Fruit fly (Drosophila melanogaster) whole organism, wandering third instar larva: ENCODE measurements around the gene SH3PX1.

Experiments used
- CG32264 ChIP-seq: fragments of 200-800 bp; sonication (Bioruptor generic); optimal IDR thresholded peaks from 2 replicates; lab custom pipeline; 2016; ENCODE audit warnings: missing biosample characterization, missing genetic modification characterization
- CG9705 ChIP-seq: fragments of 200-800 bp; sonication (Bioruptor generic); optimal IDR thresholded peaks from 2 replicates; lab custom pipeline; 2018; ENCODE audit warnings: missing biosample characterization, mild to moderate bottlenecking, missing genetic modification characterization
- CrebA ChIP-seq: fragments of 200-800 bp; sonication (Bioruptor generic); optimal IDR thresholded peaks from 2 replicates; lab custom pipeline; 2016; ENCODE audit warnings: missing biosample characterization, mild to moderate bottlenecking, missing genetic modification characterization, borderline replicate concordance
- Dfd ChIP-seq: fragments of >200 bp; optimal IDR thresholded peaks from 2 replicates; lab custom pipeline; 2017; ENCODE audit warnings: missing biosample characterization, missing genetic modification characterization
- Dif ChIP-seq: fragments of 200-275, 200-300 bp; sonication (Bioruptor generic); optimal IDR thresholded peaks from 2 replicates; lab custom pipeline; 2018; ENCODE audit warnings: missing biosample characterization, missing genetic modification characterization; ENCODE audit not compliant: partially characterized antibody
- GATAd ChIP-seq: sonication (Bioruptor generic); optimal IDR thresholded peaks from 2 replicates; lab custom pipeline; 2016; ENCODE audit warnings: missing biosample characterization, missing genetic modification characterization
- HLH106 ChIP-seq: fragments of 200-800 bp; optimal IDR thresholded peaks from 3 replicates; lab custom pipeline; 2019; ENCODE audit warnings: missing biosample characterization, mild to moderate bottlenecking, missing genetic modification characterization, moderate library complexity
- Hnf4 ChIP-seq: fragments of 200-800 bp; sonication (Bioruptor generic); optimal IDR thresholded peaks from 2 replicates; lab custom pipeline; 2016; ENCODE audit warnings: missing biosample characterization, mild to moderate bottlenecking, missing genetic modification characterization
- Hr83 ChIP-seq: fragments of 200-300 bp; sonication (Bioruptor generic); optimal IDR thresholded peaks from 2 replicates; lab custom pipeline; 2016; ENCODE audit warnings: missing biosample characterization, mild to moderate bottlenecking, missing genetic modification characterization, moderate library complexity; ENCODE audit not compliant: poor library complexity, severe bottlenecking
- Jra ChIP-seq: sonication (Bioruptor generic); optimal IDR thresholded peaks from 2 replicates; lab custom pipeline; 2016; ENCODE audit warnings: missing biosample characterization, missing genetic modification characterization
- Mio ChIP-seq: sonication (Bioruptor generic); optimal IDR thresholded peaks from 2 replicates; lab custom pipeline; 2016; ENCODE audit warnings: missing biosample characterization, missing genetic modification characterization
- Myc ChIP-seq: fragments of >200 bp; optimal IDR thresholded peaks from 2 replicates; lab custom pipeline; 2017
- OdsH ChIP-seq: fragments of 200-800 bp; sonication (Bioruptor generic); optimal IDR thresholded peaks from 2 replicates; lab custom pipeline; 2016; ENCODE audit warnings: missing biosample characterization, mild to moderate bottlenecking, missing genetic modification characterization
- Rel ChIP-seq, 2 experiments: fragments of 200-800 bp; sonication (Bioruptor generic) in 1 of 2; optimal IDR thresholded peaks; 2 replicates in 1 of 2; 3 replicates in 1 of 2; lab custom pipeline; 2016 to 2019; ENCODE audit warnings: mild to moderate bottlenecking in 2 of 2, missing biosample characterization in 2 of 2, missing genetic modification characterization in 2 of 2, moderate library complexity in 1 of 2
- Sp1 ChIP-seq: fragments of 200-800 bp; sonication (Bioruptor generic); optimal IDR thresholded peaks from 3 replicates; lab custom pipeline; 2019; ENCODE audit warnings: missing biosample characterization, mild to moderate bottlenecking, missing genetic modification characterization, moderate library complexity
- Vsx2 ChIP-seq: fragments of 200-300, 225-300 bp; sonication (Bioruptor generic); optimal IDR thresholded peaks from 2 replicates; lab custom pipeline; 2018; ENCODE audit warnings: missing biosample characterization, missing genetic modification characterization; ENCODE audit not compliant: partially characterized antibody
- br ChIP-seq: fragments of 200-800 bp; sonication (Bioruptor generic); optimal IDR thresholded peaks from 2 replicates; lab custom pipeline; 2016; ENCODE audit warnings: missing biosample characterization, missing genetic modification characterization
- brk ChIP-seq: fragments of 200-800 bp; sonication (Bioruptor generic); optimal IDR thresholded peaks from 2 replicates; lab custom pipeline; 2016; ENCODE audit warnings: missing biosample characterization, mild to moderate bottlenecking, missing genetic modification characterization
- dl ChIP-seq, 2 experiments: fragments of 175-275, 200-275 bp in 1 of 2; fragments of 200-275 bp in 1 of 2; sonication (Bioruptor generic); optimal IDR thresholded peaks; lab custom pipeline; 2018; ENCODE audit warnings: mild to moderate bottlenecking in 2 of 2, missing biosample characterization in 2 of 2, missing genetic modification characterization in 2 of 2, moderate library complexity in 2 of 2; ENCODE audit not compliant: partially characterized antibody in 2 of 2, insufficient read depth in 1 of 2
- dmrt93B ChIP-seq: fragments of 200-800 bp; sonication (Bioruptor generic); optimal IDR thresholded peaks from 2 replicates; lab custom pipeline; 2018; ENCODE audit warnings: missing biosample characterization, mild to moderate bottlenecking, missing genetic modification characterization
- dsf ChIP-seq: sonication (Bioruptor generic); optimal IDR thresholded peaks from 2 replicates; lab custom pipeline; 2016; ENCODE audit warnings: missing biosample characterization, missing genetic modification characterization, borderline replicate concordance
- ey ChIP-seq: fragments of 200-800 bp; sonication (Bioruptor generic); optimal IDR thresholded peaks from 2 replicates; lab custom pipeline; 2016; ENCODE audit warnings: missing biosample characterization, missing genetic modification characterization
- foxo ChIP-seq, 2 experiments: fragments of 200-800 bp; sonication (Bioruptor generic); optimal IDR thresholded peaks; 2 replicates in 1 of 2; 3 replicates in 1 of 2; lab custom pipeline; 2016 to 2017; ENCODE audit warnings: missing biosample characterization in 2 of 2, missing genetic modification characterization in 2 of 2
- fru ChIP-seq: fragments of 200-800 bp; sonication (Bioruptor generic); optimal IDR thresholded peaks from 3 replicates; lab custom pipeline; 2016; ENCODE audit warnings: missing biosample characterization, mild to moderate bottlenecking, missing genetic modification characterization
- h ChIP-seq: fragments of 200-800 bp; sonication (Bioruptor generic); optimal IDR thresholded peaks from 3 replicates; lab custom pipeline; 2016; ENCODE audit warnings: missing biosample characterization, mild to moderate bottlenecking, missing genetic modification characterization
- jim ChIP-seq: fragments of 175-275, 200-325 bp; sonication (Bioruptor generic); optimal IDR thresholded peaks from 2 replicates; lab custom pipeline; 2016; ENCODE audit warnings: missing biosample characterization, mild to moderate bottlenecking, missing genetic modification characterization
- lola ChIP-seq: fragments of >200 bp; optimal IDR thresholded peaks from 2 replicates; lab custom pipeline; 2017; ENCODE audit warnings: missing biosample characterization, missing genetic modification characterization
- pan ChIP-seq: fragments of >200 bp; optimal IDR thresholded peaks from 2 replicates; lab custom pipeline; 2017
- psq ChIP-seq: fragments of 200-800 bp; sonication (Bioruptor generic); optimal IDR thresholded peaks from 3 replicates; lab custom pipeline; 2017; ENCODE audit warnings: missing biosample characterization, mild to moderate bottlenecking, missing genetic modification characterization, moderate library complexity
- sage ChIP-seq: fragments of 200-800 bp; sonication (Bioruptor generic); optimal IDR thresholded peaks from 2 replicates; lab custom pipeline; 2016; ENCODE audit warnings: missing biosample characterization, mild to moderate bottlenecking, missing genetic modification characterization
- sv ChIP-seq: fragments of 200-800 bp; sonication (Bioruptor generic); optimal IDR thresholded peaks from 3 replicates; lab custom pipeline; 2016; ENCODE audit warnings: missing biosample characterization, missing genetic modification characterization
- tai ChIP-seq: sonication (Bioruptor generic); optimal IDR thresholded peaks from 2 replicates; lab custom pipeline; 2016; ENCODE audit warnings: missing biosample characterization, missing genetic modification characterization
- usp ChIP-seq: fragments of >200 bp; optimal IDR thresholded peaks from 2 replicates; lab custom pipeline; 2017; ENCODE audit warnings: missing biosample characterization, missing genetic modification characterization
- woc ChIP-seq: sonication (Bioruptor generic); optimal IDR thresholded peaks from 2 replicates; lab custom pipeline; 2016; ENCODE audit warnings: missing biosample characterization, mild to moderate bottlenecking, missing genetic modification characterization

SH3PX1 gene

DNA sequence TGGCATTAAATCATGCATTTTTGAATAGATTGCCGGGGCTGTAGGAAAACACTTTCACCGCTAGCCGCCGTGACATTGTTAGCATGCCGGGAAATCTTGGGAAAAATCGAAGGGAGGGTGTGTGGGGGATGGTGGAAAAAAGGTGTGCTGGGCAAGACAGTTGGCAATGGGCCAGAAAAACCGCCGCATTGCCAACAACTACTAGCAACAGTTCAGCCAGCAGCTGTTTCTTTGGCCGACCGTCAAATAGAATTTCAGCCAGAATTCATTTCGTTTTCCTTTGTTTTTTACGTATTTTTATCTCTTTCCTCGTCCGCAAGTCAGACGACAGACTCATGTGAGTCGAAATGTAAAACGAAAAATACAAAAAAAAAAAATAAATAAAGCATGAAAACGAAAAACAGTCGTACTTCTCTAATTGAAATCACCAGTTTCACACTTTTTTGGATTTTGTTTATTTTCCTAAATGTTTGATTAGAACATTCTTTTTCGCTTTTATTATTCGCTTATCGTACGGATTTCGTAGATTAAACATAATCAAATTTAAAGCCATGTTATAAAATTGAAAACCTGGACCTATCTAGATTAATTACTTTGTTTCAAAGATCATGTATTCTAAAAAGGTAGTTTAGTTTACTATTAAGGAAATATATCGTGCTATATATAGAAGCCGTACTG, 22.7 kb downstream of the SH3PX1 start (continued):
- TF ChIP-seq sv: no peak
- TF ChIP-seq Mio (GFP tag; lab: Kevin White, UChicago): no peak
- no peak for TF ChIP-seq Myc
- no peak for TF ChIP-seq CG9705 (GFP tag; lab: Kevin White, UChicago)

DNA sequence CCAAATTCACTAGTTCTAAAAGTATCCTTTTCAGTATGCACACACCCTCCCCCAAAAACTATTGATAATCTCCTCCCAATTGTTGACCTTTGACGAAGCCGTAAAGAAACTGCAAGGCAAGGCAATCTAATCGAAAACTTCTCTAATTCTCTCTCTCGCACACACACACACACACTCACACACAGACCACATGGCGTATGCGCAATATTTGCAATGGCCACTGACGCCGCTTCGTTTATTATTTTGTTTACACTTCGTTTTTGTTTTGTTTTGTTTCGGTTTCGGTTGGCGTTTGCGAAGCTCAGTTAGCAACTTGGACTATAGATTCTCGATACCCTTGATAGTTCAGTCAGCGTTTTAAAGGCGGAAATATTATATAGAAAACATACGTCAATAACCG, 23.8 kb downstream of the SH3PX1 start:
- TF ChIP-seq Vsx2 (no peak), br (no peak), dmrt93B (GFP tag; lab: Kevin White, UChicago) (no peak), jim (GFP tag; lab: Kevin White, UChicago) (no peak), Dfd (GFP tag; lab: Kevin White, UChicago) (peak; percentile 10)

DNA sequence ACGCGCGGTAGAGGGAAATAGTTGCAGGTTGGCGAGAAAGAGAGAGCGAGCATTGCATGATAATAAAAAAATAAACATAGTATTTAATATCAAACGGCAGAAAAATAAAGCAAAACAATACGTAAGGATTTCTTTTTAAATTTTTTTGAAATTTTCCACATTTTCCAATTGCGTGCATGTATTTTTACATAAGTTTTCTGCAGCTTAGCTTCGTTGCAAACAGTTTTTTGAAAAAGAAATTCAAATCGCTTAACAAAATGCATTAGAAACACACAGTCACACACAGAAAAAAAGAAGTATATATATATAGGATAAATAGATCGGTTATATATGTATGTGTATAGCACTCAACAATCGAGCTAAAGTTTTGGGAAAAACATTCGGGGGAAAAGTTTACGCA, 25.0 kb downstream of the SH3PX1 start:
- no peak for TF ChIP-seq dsf (GFP tag; lab: Kevin White, UChicago)
- TF ChIP-seq CG9705 (GFP tag; lab: Kevin White, UChicago): no peak
- TF ChIP-seq GATAd (GFP tag; lab: Kevin White, UChicago): no peak
- no peak for TF ChIP-seq h (GFP tag; lab: Kevin White, UChicago)
- TF ChIP-seq jim (GFP tag; lab: Kevin White, UChicago): no peak
- no peak for TF ChIP-seq pan (lab: Kevin White, UChicago)
- TF ChIP-seq ey (GFP tag; lab: Kevin White, UChicago): no peak
- no peak for TF ChIP-seq woc
- no peak for TF ChIP-seq CrebA
- no peak for TF ChIP-seq sv
- TF ChIP-seq HLH106: no peak
- TF ChIP-seq usp (GFP tag; lab: Kevin White, UChicago): no peak
- TF ChIP-seq CG32264 (GFP tag; lab: Kevin White, UChicago): no peak
- TF ChIP-seq Vsx2: no peak
- TF ChIP-seq Sp1 (GFP tag; lab: Kevin White, UChicago): no peak
- no peak for TF ChIP-seq brk
- TF ChIP-seq Rel (GFP tag; optimal IDR thresholded peaks at IDR 0.05; lab: Kevin White, UChicago): no peak
- TF ChIP-seq Rel (tag; optimal IDR thresholded peaks at IDR 0.05; lab: Kevin White, UChicago): no peak
- TF ChIP-seq foxo (GFP tag; optimal IDR thresholded peaks at IDR 0.05; lab: Kevin White, UChicago): no peak
- TF ChIP-seq OdsH (GFP tag; lab: Kevin White, UChicago): no peak

DNA sequence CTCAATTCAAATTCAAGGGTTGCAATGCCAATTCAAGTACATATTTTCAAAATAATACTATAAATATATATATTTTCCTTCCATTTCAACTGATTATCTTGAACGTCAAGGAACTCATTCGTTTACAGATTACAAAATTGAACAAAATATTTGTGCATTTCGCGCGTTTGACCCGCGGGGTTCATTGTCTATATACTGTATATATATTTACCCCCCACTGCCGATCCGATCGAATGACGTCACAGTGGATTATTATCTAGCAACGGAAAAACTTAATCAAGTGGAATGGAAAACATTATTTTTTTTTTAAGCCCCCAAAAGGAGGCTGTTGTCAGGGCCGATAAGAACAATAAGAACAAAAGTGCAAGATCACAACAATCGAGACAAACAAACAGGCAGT, 26.1 kb downstream of the SH3PX1 start:
- TF ChIP-seq Hnf4 (GFP tag; lab: Kevin White, UChicago): no peak

DNA sequence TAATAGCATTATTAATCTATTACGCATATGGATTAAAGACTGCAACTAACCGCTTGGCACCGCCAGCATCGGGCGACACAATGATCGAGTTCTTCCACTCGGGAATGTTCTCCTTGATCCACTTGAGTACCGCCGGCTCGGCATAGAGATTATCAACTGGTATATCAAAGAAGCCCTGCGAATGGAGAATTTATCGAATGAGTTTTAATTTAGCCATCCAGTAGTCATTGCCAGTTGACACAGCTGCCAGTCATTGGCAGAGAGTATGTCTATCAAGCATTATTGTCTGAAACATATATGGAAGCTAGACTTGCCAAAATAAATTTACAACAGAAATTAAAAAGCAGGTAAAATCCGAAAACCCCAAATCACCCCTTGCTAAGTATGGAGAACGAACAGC, 28.8 kb downstream of the SH3PX1 start, which contains the start of gene CG16719:
Gene CG16719, plus strand, starts transcription at position 301 of the 400 bp plus-strand sequence.
- no peak for TF ChIP-seq Vsx2
- TF ChIP-seq brk: no peak
- no peak for TF ChIP-seq Jra (GFP tag; lab: Kevin White, UChicago)
- no peak for TF ChIP-seq woc
- TF ChIP-seq CG32264 (GFP tag; lab: Kevin White, UChicago): no peak

- TF ChIP-seq OdsH (GFP tag; lab: Kevin White, UChicago) (no peak), ey (GFP tag; lab: Kevin White, UChicago) (no peak), fru (no peak), psq (GFP tag; lab: Kevin White, UChicago) (no peak), usp (GFP tag; lab: Kevin White, UChicago) (no peak), Vsx2 (no peak), Rel (GFP tag; optimal IDR thresholded peaks at IDR 0.05; lab: Kevin White, UChicago) (no peak), Rel (tag; optimal IDR thresholded peaks at IDR 0.05; lab: Kevin White, UChicago) (no peak), pan (lab: Kevin White, UChicago) (no peak), Myc (no peak), Dif (GFP tag; lab: Kevin White, UChicago) (no peak), dsf (GFP tag; lab: Kevin White, UChicago) (no peak), lola (GFP tag; lab: Kevin White, UChicago) (no peak), sage (GFP tag; lab: Kevin White, UChicago) (no peak), jim (GFP tag; lab: Kevin White, UChicago) (no peak), tai (GFP tag; lab: Kevin White, UChicago) (no peak), Dfd (GFP tag; lab: Kevin White, UChicago) (no peak), Hr83 (GFP tag; lab: Kevin White, UChicago) (no peak), dl (GFP tag; optimal IDR thresholded peaks at IDR 0.05; lab: Kevin White, UChicago; ENCODE audit: insufficient read depth in 1 of 2, partially characterized antibody in 2 of 2) (no peak), dmrt93B (GFP tag; lab: Kevin White, UChicago) (no peak)
These were observed 32.7 kb downstream of the SH3PX1 start, which contains the start of gene alphaTub67C for dm6 chr3L:9680968-9681367. Gene alphaTub67C (plus strand): TSS chr3L:9681268.
